Fruit fly (Drosophila melanogaster) whole organism, larva: Measurements from ENCODE around the gene GstT3.

Experiments
- noc ChIP-seq: fragments of 200-800 bp; sonication (Bioruptor generic); optimal IDR thresholded peaks from 3 replicates; lab custom pipeline; 2019; ENCODE audit warnings: missing biosample characterization, mild to moderate bottlenecking, missing genetic modification characterization, moderate library complexity

The GstT3 gene

DNA sequence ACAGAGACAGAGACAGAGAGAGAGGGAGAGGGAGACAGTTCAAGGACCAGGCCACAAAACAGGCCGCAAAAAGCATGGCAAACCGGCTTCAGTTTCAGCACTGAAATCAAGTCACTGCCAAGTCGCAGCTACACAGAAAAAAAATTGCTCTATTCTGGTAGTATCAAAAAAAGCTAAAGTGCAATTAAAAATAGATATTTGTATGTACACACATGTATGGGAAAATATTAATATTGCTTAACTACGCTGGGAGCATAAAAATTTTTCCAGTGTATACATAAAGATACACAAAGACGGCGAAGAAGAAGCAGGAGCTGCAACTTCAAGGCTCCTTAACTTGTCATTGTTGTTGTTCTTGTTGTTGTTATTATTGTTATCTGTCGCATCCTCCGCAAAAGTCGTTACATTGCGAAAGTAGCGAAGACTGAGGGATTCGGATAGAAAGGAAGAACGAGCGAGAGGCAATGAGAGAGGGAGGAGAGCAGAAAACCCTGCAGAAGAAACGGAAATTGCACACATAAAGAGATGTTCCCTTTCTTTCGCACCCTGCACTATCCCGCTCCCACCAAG is 33.9 kb downstream of the GstT3 start:
- no peak for TF ChIP-seq noc

DNA sequence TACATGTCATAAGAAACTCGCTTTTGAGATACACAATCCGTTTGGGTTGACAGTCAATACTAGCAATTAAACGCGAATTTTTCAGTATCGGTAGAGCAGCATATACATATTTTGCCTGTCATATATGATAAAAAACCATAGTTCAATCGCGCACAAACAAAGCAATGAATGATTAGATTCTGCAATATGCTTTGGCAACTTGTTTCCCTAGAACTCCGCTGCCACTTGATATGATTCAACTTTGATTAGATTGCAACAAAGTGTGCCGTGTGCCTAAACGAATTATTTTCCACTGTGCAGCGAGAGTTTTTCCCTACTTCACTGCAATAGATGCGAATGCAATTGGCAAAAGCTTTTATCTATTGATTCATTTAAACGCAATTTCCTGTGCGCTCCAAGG is 34.4 kb downstream of the GstT3 start:
- no peak for TF ChIP-seq noc

DNA sequence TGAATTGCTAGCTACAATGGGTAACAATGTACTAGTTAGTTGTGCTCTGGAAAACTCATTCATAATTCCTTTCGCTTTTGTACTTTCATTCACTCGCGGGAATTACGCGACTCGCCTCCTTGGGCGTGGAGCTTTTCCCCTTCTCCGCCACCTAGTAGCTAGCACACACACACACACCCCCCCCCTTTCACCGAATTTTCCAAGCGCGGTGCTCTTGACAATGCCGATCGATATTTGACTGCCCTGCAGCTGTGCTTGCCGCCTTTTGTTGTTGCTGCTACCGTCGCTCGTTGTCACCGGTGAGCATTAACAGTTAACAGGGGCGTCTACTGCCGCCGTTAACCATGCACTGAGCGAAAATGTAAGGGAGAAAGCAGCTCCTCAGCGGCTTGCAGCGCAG is 35.0 kb downstream of the GstT3 start:
- TF ChIP-seq noc, result no peak

DNA sequence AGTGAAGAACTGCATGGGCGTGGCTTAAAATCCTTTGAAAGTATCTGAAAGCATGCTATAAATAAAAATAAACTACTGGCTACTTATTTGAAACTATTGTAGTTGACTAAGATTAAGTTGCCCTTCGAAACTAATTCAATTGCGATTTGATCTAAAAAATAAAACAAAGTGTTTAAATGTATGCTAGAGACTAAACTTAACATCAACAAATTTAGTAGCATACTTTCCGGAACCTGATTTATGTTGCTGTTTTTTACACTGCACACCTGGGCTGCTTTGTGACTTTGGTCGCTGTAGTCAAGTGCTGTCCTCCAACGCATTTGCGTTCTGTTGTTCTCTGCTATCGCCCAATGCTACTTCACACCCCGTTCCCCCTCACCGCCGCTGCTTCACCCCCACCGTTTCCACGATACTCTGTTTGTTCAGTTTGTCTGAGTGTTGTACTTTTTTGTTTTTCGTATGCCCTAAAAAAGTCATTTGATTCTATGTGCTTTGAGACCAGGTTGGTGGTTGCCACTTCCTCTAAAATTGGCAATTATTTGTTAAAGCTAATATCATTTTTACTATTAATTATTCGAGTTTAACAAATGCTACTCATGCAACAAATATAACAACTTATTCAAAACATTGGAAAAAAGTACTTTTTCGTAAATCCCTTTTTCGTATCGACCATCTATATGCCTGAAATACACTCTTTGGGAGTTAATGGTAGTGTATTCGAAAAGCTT is 35.7 kb downstream of the GstT3 start:
- peak; percentile 69 for TF ChIP-seq noc

DNA sequence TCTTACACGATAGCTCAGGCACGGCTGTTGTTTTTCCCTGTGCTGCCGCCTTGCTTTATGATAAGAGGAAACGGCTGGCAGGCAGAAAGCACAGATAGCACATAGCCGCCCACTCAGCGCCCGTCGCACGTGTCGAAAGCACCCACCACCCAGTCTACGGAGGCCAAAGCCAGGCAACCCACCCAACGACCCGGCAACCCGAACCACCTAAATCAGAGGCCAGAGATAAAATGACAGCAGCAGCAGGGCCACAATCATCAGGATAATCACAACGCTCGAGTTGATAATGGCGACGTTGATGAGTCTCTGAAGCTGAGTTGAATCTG is 36.2 kb downstream of the GstT3 start:
- TF ChIP-seq noc, result no peak

DNA sequence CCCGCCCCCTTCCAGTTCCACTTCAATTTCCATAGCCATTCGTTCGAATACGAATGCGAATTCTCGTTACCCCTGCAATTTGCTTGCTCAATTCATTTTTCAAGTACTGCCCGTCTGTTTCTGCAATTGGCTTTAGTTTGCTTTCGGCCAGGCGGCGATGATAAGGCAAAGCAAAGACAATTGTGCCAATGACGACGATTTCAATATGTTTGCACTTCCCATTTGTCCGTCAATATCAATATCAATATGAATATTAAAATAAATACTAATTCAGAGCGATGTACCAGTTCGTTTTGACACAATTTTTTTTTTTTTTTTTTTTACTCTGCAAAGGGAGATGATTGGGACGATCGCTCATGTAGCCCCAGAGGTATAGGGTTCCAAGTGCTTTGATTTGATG is 38.6 kb downstream of the GstT3 start:
- no peak for TF ChIP-seq noc

DNA sequence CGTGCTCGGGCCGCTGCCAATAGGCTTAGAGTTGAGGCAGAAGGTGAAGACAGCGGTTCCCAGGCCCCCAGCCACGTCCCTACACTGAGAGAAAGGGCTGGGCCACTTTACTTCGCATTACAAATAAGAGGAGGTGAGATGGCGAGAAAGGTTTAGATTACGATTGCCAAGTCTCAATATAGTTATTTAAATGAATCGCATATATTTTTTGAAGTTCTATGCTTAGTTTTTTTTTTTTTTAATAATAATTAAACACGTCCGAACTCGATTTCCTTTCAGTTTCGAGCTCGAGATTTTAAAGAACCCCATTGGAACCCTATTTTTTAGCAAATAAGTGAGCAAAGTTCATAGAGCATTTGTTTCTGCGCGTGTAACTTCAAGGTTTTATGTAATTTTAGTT is 40.5 kb downstream of the GstT3 start:
- no peak for TF ChIP-seq noc

DNA sequence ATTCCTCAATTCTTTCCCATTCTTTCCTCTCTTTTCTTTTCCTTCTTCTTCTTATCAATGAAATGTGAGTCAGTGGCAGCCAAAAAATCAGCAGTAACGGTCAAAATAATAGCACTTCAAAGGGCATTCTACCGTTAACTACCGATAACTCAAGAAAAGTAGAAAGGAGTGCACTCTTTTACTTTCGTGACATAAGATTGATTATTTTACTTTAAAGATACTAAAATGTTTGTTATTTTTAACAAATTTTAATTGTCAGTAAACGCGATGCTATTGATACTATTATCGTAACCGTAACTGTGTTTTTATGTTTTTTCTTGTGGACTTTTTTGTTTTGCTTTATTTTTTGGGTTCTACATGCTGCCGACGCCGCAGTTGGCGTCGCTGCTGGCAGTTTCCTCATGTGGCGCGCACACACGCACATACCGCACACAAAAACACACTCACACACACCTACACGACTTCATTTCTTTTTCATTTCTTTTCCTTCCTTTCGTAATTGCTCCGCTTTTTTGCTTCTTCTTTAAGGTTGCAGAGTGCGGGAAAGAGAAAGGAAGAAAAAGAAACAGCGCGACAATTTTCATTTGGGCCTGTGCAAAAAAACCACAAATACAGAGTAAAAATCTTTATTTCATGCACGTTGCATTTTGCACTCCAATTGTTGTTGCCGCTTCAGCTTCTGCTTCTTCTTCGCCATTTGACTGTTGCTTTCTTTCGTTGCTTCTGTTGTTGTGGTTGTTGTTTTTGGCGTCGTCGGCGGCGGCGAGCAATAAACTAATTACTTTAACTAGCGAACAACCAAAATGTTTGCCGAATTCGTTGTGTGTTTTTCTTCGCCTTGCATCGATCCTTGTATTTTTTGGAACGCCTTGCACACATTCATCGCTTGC is 42.5 kb downstream of the GstT3 start:
- peak; percentile 10 for TF ChIP-seq noc

DNA sequence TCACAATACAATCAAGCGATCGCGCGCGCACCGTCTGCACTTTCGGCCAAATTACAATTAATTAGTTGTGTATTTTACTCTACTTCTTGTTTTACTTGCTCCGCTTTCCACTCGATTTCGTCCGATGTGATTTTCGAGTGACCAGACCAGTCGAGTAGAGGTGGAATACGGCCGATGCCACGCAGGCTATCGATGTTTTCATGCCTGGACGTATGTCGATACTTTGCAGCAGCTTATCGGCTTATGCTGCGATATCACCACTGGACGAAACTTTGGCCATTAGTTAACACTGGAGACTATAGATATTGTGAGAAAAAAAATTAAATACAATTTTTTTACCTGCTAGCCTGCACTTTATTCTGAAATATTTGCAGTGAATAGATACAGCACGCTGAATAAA is 43.3 kb downstream of the GstT3 start, which contains the start of gene RhoGAP19D:
RhoGAP19D (minus strand) TSS at position 155 of the 400 bp plus-strand sequence.
- peak; percentile 5 for TF ChIP-seq noc

DNA sequence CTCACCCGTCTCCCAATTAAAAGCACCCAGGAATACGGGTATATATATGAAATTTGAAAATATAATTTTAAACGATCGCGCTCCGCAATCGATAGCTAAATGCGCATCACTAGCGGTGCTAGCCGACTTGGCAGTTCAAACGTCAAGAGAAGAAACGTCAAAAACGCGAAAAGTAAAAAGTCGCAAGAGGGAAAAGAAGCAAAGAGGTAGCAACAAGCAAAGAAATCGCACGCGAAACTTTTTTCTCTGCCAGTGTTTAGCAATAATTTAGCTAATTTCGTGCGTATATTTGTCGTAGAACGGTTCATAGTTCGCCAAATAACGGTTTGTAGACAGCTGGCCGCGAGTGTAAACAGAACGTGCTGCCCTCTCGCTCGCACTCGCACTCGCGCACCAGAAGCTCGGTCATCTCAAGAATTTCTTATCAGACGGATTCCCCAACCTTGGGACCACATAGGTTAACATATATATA is 44.2 kb downstream of the GstT3 start, which contains the start of gene CG1812:
CG1812 (plus strand) TSS at position 163 of the 472 bp plus-strand sequence.
- peak; percentile 50 for TF ChIP-seq noc

DNA sequence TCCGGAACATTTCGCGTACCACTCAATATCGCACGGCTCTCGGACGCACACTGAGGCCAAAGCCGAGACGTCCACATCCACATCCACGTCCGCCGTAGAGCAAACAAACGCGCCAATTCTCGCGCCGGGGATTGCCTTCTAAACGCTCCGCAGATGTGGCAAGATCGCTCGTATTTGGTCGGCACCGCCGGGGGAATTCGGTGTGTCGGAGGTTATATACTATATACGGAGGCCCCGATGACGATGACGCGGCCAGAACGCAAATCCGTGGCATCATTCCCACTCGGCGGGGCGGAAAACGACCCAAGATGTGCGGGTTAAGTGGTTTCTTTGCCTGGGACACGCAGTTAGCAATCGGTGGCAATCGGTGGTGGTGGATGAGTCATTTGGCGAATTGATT is 51.0 kb downstream of the GstT3 start:
- no peak for TF ChIP-seq noc

DNA sequence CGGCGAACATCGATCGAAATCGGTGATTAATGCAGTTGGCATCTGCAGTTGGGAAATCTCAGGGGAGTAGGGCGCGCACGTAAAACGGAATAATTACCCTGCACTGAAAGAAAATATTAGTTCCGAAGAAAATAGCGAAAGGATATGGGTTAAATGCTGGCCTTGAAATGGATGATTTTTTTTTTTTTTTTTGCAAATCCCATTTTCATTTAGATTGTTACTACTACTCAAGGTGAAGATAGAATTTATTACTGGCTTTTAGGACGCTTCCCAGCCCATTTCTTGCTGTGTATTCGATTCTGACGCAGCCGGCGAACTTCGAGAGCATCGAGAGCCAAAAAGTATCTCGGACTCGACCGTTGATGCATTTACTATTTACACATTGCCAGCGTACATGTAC is 51.8 kb downstream of the GstT3 start:
- no peak for TF ChIP-seq noc
